Worm (Caenorhabditis elegans) whole organism, L4/young adult: ENCODE measurements around the gene srw-97.

Experiments used
- W03F9.2 ChIP-seq: fragments of 150-350 bp; optimal IDR thresholded peaks from 2 replicates; lab custom pipeline; 2014; ENCODE audit warnings: missing biosample characterization, missing genetic modification characterization
- dao-5 ChIP-seq: sonication (generic microtip); optimal IDR thresholded peaks from 2 replicates; lab custom pipeline; 2016; ENCODE audit warnings: missing genotype, missing genetic modification characterization, moderate library complexity, missing compliant biosample characterization
- him-1 ChIP-seq: sonication (generic microtip); optimal IDR thresholded peaks from 2 replicates; lab custom pipeline; 2016; ENCODE audit warnings: missing genotype, missing genetic modification reagents, missing genetic modification characterization, missing compliant biosample characterization

DNA sequence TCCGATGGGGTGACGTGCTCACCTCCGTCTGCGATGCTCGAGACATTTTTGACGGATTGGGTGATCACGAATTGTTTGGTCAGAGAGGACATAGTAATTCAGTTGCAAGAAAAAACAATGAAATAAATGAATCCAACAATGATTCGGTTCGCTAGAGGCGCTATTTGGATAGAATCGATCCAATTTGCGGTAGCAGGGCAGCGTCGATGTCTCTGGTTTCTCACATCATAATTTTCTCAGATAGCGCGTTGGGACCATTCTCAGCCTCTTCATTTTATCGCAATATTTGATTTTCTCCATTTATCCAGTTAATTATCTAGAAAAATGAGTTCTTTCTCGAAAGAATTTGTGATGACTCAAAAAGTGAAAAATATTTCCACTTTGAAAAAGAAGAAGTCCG is 37.6 kb upstream of the srw-97 start, which contains the start of gene sdz-18:
- no peak for TF ChIP-seq dao-5 (tag; lab: Kevin White, UChicago)
- no peak for TF ChIP-seq W03F9.2 (tag; lab: Kevin White, UChicago)
- no peak for TF ChIP-seq him-1
